Fruit fly (Drosophila melanogaster) S2 (cell line): ENCODE measurements around the gene CG15425.

Source experiments
- CG8478 ChIP-seq: fragments of >200 bp; optimal IDR thresholded peaks from 2 replicates; lab custom pipeline; 2018
- CTCF ChIP-seq, 2 experiments: fragments of >200 bp; optimal IDR thresholded peaks; 2 replicates each; lab custom pipeline; 2018

The CG15425 gene

dm6 chr2L:4254945-4255344 lies 2.4 kb upstream of the CG15425 start:
- TF ChIP-seq CG8478 (lab: Kevin White, UChicago) (no peak), CTCF (optimal IDR thresholded peaks at IDR 0.05; lab: Kevin White, UChicago) (no peak)

- TF ChIP-seq CG8478 (lab: Kevin White, UChicago) (no peak), CTCF (optimal IDR thresholded peaks at IDR 0.05; lab: Kevin White, UChicago) (no peak)
Measured at dm6 chr2L:4281224-4281623, 23.9 kb downstream of the CG15425 start, which contains the start of gene Art2. Gene Art2 (minus strand): TSS chr2L:4281324.

dm6 chr2L:4281810-4282209 lies 24.4 kb downstream of the CG15425 start:
- TF ChIP-seq CTCF (optimal IDR thresholded peaks at IDR 0.05; lab: Kevin White, UChicago), result no peak
- TF ChIP-seq CG8478 (lab: Kevin White, UChicago), result no peak

dm6 chr2L:4282339-4282680 lies 24.9 kb downstream of the CG15425 start:
- TF ChIP-seq CTCF (optimal IDR thresholded peaks at IDR 0.05; lab: Kevin White, UChicago) (no peak), CG8478 (lab: Kevin White, UChicago) (no peak)

- TF ChIP-seq CTCF (optimal IDR thresholded peaks at IDR 0.05; lab: Kevin White, UChicago), result no peak
- TF ChIP-seq CG8478 (lab: Kevin White, UChicago), result no peak
Measured at dm6 chr2L:4282681-4283343, 25.4 kb downstream of the CG15425 start, which contains the start of gene tutl. Gene tutl (plus strand): TSS chr2L:4283148.

- TF ChIP-seq CG8478 (lab: Kevin White, UChicago), result no peak
- TF ChIP-seq CTCF (optimal IDR thresholded peaks at IDR 0.05; lab: Kevin White, UChicago), result no peak
Measured at dm6 chr2L:4286014-4286527, 28.7 kb downstream of the CG15425 start.

dm6 chr2L:4286675-4287074 lies 29.3 kb downstream of the CG15425 start:
- no peak for TF ChIP-seq CTCF (optimal IDR thresholded peaks at IDR 0.05; lab: Kevin White, UChicago)
- TF ChIP-seq CG8478 (lab: Kevin White, UChicago), result no peak

- TF ChIP-seq CG8478 (lab: Kevin White, UChicago) (no peak), CTCF (optimal IDR thresholded peaks at IDR 0.05; lab: Kevin White, UChicago) (no peak)
Measured at dm6 chr2L:4287076-4287475, 29.7 kb downstream of the CG15425 start.

dm6 chr2L:4292560-4292959 lies 35.2 kb downstream of the CG15425 start:
- no peak for TF ChIP-seq CG8478 (lab: Kevin White, UChicago)
- TF ChIP-seq CTCF (optimal IDR thresholded peaks at IDR 0.05; lab: Kevin White, UChicago), result no peak

dm6 chr2L:4295653-4296052 lies 38.3 kb downstream of the CG15425 start:
- TF ChIP-seq CG8478 (lab: Kevin White, UChicago), result no peak
- TF ChIP-seq CTCF (optimal IDR thresholded peaks at IDR 0.05; lab: Kevin White, UChicago), result no peak

- TF ChIP-seq CG8478 (lab: Kevin White, UChicago) (no peak), CTCF (optimal IDR thresholded peaks at IDR 0.05; lab: Kevin White, UChicago) (no peak)
Measured at dm6 chr2L:4296887-4297286, 39.5 kb downstream of the CG15425 start.
